Fruit fly (Drosophila melanogaster) whole organism, embryonic: ENCODE data around the gene CG16775.

ENCODE experiments used
- Antp ChIP-seq: fragments of 200-800 bp; sonication (Bioruptor generic); optimal IDR thresholded peaks from 3 replicates; lab custom pipeline; 2016; ENCODE audit warnings: missing biosample characterization, missing genetic modification characterization
- Awh ChIP-seq: fragments of 200-800 bp; sonication (Bioruptor generic); IDR thresholded peaks from 2 replicates; pipeline ENCODE4, ENCODE4 v1.3.6; 2022; ENCODE audit warnings: missing biosample characterization, missing genetic modification characterization
- CG10267 ChIP-seq: fragments of 200-800 bp; sonication (Bioruptor generic); optimal IDR thresholded peaks from 2 replicates; lab custom pipeline; 2018; ENCODE audit warnings: missing biosample characterization, mild to moderate bottlenecking, missing genetic modification characterization, moderate library complexity
- CG10543 ChIP-seq: fragments of 200-800 bp; sonication (Bioruptor generic); optimal IDR thresholded peaks from 3 replicates; lab custom pipeline; 2017; ENCODE audit warnings: missing biosample characterization, mild to moderate bottlenecking, missing genetic modification characterization, moderate library complexity
- CG11247 ChIP-seq: fragments of 200-800 bp; sonication (Bioruptor generic); IDR thresholded peaks from 2 replicates; pipeline ENCODE4 v1.3.6; 2022; ENCODE audit warnings: missing biosample characterization, missing genetic modification characterization
- CG11695 ChIP-seq: fragments of 200-800 bp; sonication (Bioruptor generic); IDR thresholded peaks from 3 replicates; pipeline ENCODE4 v1.3.6; 2022; ENCODE audit warnings: missing biosample characterization, missing genetic modification characterization
- CG12155 ChIP-seq: fragments of 200-800 bp; sonication (Bioruptor generic); optimal IDR thresholded peaks from 3 replicates; lab custom pipeline; 2016; ENCODE audit warnings: missing biosample characterization, missing genetic modification characterization
- CG13424 ChIP-seq: fragments of 200-800 bp; sonication (Bioruptor generic); optimal IDR thresholded peaks from 2 replicates; lab custom pipeline; 2019; ENCODE audit warnings: missing biosample characterization, mild to moderate bottlenecking, missing genetic modification characterization, moderate library complexity
- CG1647 ChIP-seq: fragments of 200-800 bp; sonication (Bioruptor generic); optimal IDR thresholded peaks from 3 replicates; lab custom pipeline; 2016; ENCODE audit warnings: missing biosample characterization, missing genetic modification characterization
- CG31224 ChIP-seq: fragments of 200-800 bp; sonication (Bioruptor generic); IDR thresholded peaks from 2 replicates; pipeline ENCODE4 v1.3.6; 2022; ENCODE audit warnings: missing biosample characterization, missing genetic modification characterization
- CG3995 ChIP-seq: fragments of 200-800 bp; sonication (Bioruptor generic); optimal IDR thresholded peaks from 3 replicates; lab custom pipeline; 2016; ENCODE audit warnings: missing biosample characterization, missing genetic modification characterization
- CG4328 ChIP-seq: fragments of 200-800 bp; sonication (Bioruptor generic); optimal IDR thresholded peaks from 3 replicates; lab custom pipeline; 2017; ENCODE audit warnings: missing biosample characterization, missing genetic modification reagents, missing genetic modification characterization
- CG4730 ChIP-seq: fragments of 200-800 bp; sonication (Bioruptor generic); IDR thresholded peaks from 2 replicates; pipeline ENCODE4 v1.3.6; 2022; ENCODE audit warnings: missing biosample characterization, missing genetic modification characterization
- CG6654 ChIP-seq: fragments of 200-800 bp; sonication (Bioruptor generic); optimal IDR thresholded peaks from 2 replicates; lab custom pipeline; 2017; ENCODE audit warnings: missing biosample characterization, mild to moderate bottlenecking, missing genetic modification characterization
- CG6813 ChIP-seq: fragments of 200-800 bp; sonication (Bioruptor generic); optimal IDR thresholded peaks from 2 replicates; lab custom pipeline; 2017; ENCODE audit warnings: missing biosample characterization, missing genetic modification characterization, mild to moderate bottlenecking, moderate library complexity, missing genetic modification reagents
- CG6854 ChIP-seq: fragments of 200-800 bp; sonication (Bioruptor generic); optimal IDR thresholded peaks from 3 replicates; lab custom pipeline; 2017; ENCODE audit warnings: missing biosample characterization, mild to moderate bottlenecking, missing genetic modification characterization
- CG7786 ChIP-seq: fragments of 200-800 bp; sonication (Bioruptor generic); optimal IDR thresholded peaks from 2 replicates; lab custom pipeline; 2016; ENCODE audit warnings: missing biosample characterization, missing genetic modification characterization
- CG7928 ChIP-seq: fragments of 200-800 bp; sonication (Bioruptor generic); optimal IDR thresholded peaks from 2 replicates; lab custom pipeline; 2017; ENCODE audit warnings: missing biosample characterization, mild to moderate bottlenecking, missing genetic modification characterization
- CG8944 ChIP-seq: fragments of 200-800 bp; sonication (Bioruptor generic); optimal IDR thresholded peaks from 3 replicates; lab custom pipeline; 2016; ENCODE audit warnings: missing biosample characterization, missing genetic modification characterization
- Drgx ChIP-seq: fragments of 200-800 bp; sonication (Bioruptor generic); IDR thresholded peaks from 2 replicates; pipeline ENCODE4 v1.3.6; 2022; ENCODE audit warnings: missing biosample characterization, missing genetic modification characterization
- Eip74EF ChIP-seq, 2 experiments: fragments of 200-800 bp in 1 of 2; fragments of >200 bp in 1 of 2; sonication (Bioruptor generic) in 1 of 2; optimal IDR thresholded peaks; 2 replicates each; lab custom pipeline; 2017 to 2019; ENCODE audit warnings: missing biosample characterization in 2 of 2, missing genetic modification characterization in 2 of 2, mild to moderate bottlenecking in 1 of 2, moderate library complexity in 1 of 2
- Fer3 ChIP-seq: fragments of 200-800 bp; sonication (Bioruptor generic); optimal IDR thresholded peaks from 2 replicates; lab custom pipeline; 2018; ENCODE audit warnings: missing biosample characterization, mild to moderate bottlenecking, missing genetic modification characterization, moderate library complexity
- MTF-1 ChIP-seq: fragments of 200-800 bp; sonication (Bioruptor generic); optimal IDR thresholded peaks from 2 replicates; lab custom pipeline; 2018; ENCODE audit warnings: missing biosample characterization, mild to moderate bottlenecking, missing genetic modification characterization, borderline replicate concordance
- Med ChIP-seq: fragments of 200-800 bp; sonication (Bioruptor generic); peaks from one replicate; lab custom pipeline; 2016; ENCODE audit warnings: missing biosample characterization, missing genetic modification characterization, mild to moderate bottlenecking, inconsistent platforms, moderate library complexity
- Mes4 ChIP-seq: fragments of 200-800 bp; sonication (Bioruptor generic); optimal IDR thresholded peaks from 2 replicates; lab custom pipeline; 2016; ENCODE audit warnings: missing biosample characterization, missing genetic modification characterization
- al ChIP-seq: fragments of 200-800 bp; sonication (Bioruptor generic); IDR thresholded peaks from 2 replicates; pipeline ENCODE4 v1.3.6; 2022; ENCODE audit warnings: missing biosample characterization, missing genetic modification characterization
- bab2 ChIP-seq: fragments of 200-800 bp; sonication (Bioruptor generic); optimal IDR thresholded peaks from 2 replicates; lab custom pipeline; 2016; ENCODE audit warnings: missing biosample characterization, missing genetic modification characterization
- bsh ChIP-seq, 2 experiments: fragments of 200-800 bp; sonication (Bioruptor generic); optimal IDR thresholded peaks; 2 replicates each; lab custom pipeline; 2017 to 2018; ENCODE audit warnings: mild to moderate bottlenecking in 2 of 2, missing biosample characterization in 2 of 2, missing genetic modification characterization in 2 of 2, moderate library complexity in 1 of 2
- dmrt99B ChIP-seq: fragments of 200-800 bp; sonication (Bioruptor generic); optimal IDR thresholded peaks from 2 replicates; lab custom pipeline; 2018; ENCODE audit warnings: missing biosample characterization, mild to moderate bottlenecking, missing genetic modification characterization, moderate library complexity
- esg ChIP-seq: fragments of 200-800 bp; sonication (Bioruptor generic); conservative IDR thresholded peaks from 2 replicates; pipeline ENCODE4 v1.3.6; 2022; ENCODE audit warnings: missing biosample characterization, missing genetic modification characterization
- gcm2 ChIP-seq: fragments of 200-800 bp; sonication (Bioruptor generic); optimal IDR thresholded peaks from 2 replicates; lab custom pipeline; 2016; ENCODE audit warnings: missing biosample characterization, missing genetic modification characterization
- grau ChIP-seq: fragments of 200-800 bp; optimal IDR thresholded peaks from 3 replicates; lab custom pipeline; 2019; ENCODE audit warnings: missing biosample characterization, mild to moderate bottlenecking, missing genetic modification characterization, moderate library complexity
- gt ChIP-seq: fragments of 200-800 bp; sonication (Bioruptor generic); IDR thresholded peaks from 2 replicates; pipeline ENCODE4 v1.3.6; 2022; ENCODE audit warnings: missing biosample characterization, missing genetic modification characterization
- insv ChIP-seq, 2 experiments: fragments of 200-800 bp; sonication (Bioruptor generic); optimal IDR thresholded peaks; 3 replicates each; lab custom pipeline; 2016 to 2018; ENCODE audit warnings: missing biosample characterization in 2 of 2, missing genetic modification characterization in 2 of 2
- lola ChIP-seq, 3 experiments: fragments of >200 bp in 2 of 3; fragments of 200-800 bp in 1 of 3; sonication (Bioruptor generic) in 1 of 3; optimal IDR thresholded peaks; 2 replicates each; lab custom pipeline; 2017 to 2019; ENCODE audit warnings: missing biosample characterization in 3 of 3, missing genetic modification characterization in 3 of 3, mild to moderate bottlenecking in 1 of 3, moderate library complexity in 1 of 3
- lov ChIP-seq, 2 experiments: fragments of 200-800 bp in 1 of 2; fragments of >200 bp in 1 of 2; sonication (Bioruptor generic) in 1 of 2; IDR thresholded peaks in 1 of 2; optimal IDR thresholded peaks in 1 of 2; 2 replicates in 1 of 2; 3 replicates in 1 of 2; pipeline versions ENCODE4 v1.3.6 to Lab custom; 2017 to 2022; ENCODE audit warnings: missing biosample characterization in 1 of 2, missing genetic modification characterization in 1 of 2
- nmo ChIP-seq: fragments of 200-800 bp; sonication (Bioruptor generic); optimal IDR thresholded peaks from 2 replicates; lab custom pipeline; 2018; ENCODE audit warnings: missing biosample characterization, mild to moderate bottlenecking, missing genetic modification characterization, moderate library complexity
- otp ChIP-seq: fragments of 200-800 bp; sonication (Bioruptor generic); IDR thresholded peaks from 3 replicates; pipeline ENCODE4, ENCODE4 v1.3.6; 2022; ENCODE audit warnings: missing biosample characterization, missing genetic modification characterization
- prd ChIP-seq, 3 experiments: fragments of >200 bp in 2 of 3; fragments of 200-800 bp in 1 of 3; sonication (Bioruptor generic) in 1 of 3; optimal IDR thresholded peaks in 2 of 3; IDR thresholded peaks in 1 of 3; 2 replicates in 2 of 3; 3 replicates in 1 of 3; pipeline versions ENCODE4 v1.3.6 to Lab custom; 2017 to 2022; ENCODE audit warnings: missing biosample characterization in 1 of 3, missing genetic modification characterization in 1 of 3
- psq ChIP-seq: fragments of 200-800 bp; sonication (Bioruptor generic); optimal IDR thresholded peaks from 2 replicates; lab custom pipeline; 2017; ENCODE audit warnings: missing biosample characterization, missing genetic modification characterization
- sc ChIP-seq, 3 experiments: fragments of >200 bp in 2 of 3; fragments of 200-800 bp in 1 of 3; sonication (Bioruptor generic) in 1 of 3; optimal IDR thresholded peaks; 2 replicates in 2 of 3; 3 replicates in 1 of 3; lab custom pipeline; 2017; ENCODE audit warnings: mild to moderate bottlenecking in 1 of 3, missing biosample characterization in 1 of 3, missing genetic modification characterization in 1 of 3, missing genetic modification reagents in 1 of 3
- stwl ChIP-seq: fragments of 200-800 bp; sonication (Bioruptor generic); optimal IDR thresholded peaks from 3 replicates; lab custom pipeline; 2018; ENCODE audit warnings: missing biosample characterization, mild to moderate bottlenecking, missing genetic modification characterization, moderate library complexity
- tap ChIP-seq: fragments of 200-800 bp; optimal IDR thresholded peaks from 3 replicates; lab custom pipeline; 2019; ENCODE audit warnings: missing biosample characterization, mild to moderate bottlenecking, missing genetic modification characterization, moderate library complexity
- trh ChIP-seq: fragments of 200-800 bp; sonication (Bioruptor generic); optimal IDR thresholded peaks from 2 replicates; lab custom pipeline; 2016; ENCODE audit warnings: missing biosample characterization, missing genetic modification characterization
- vvl ChIP-seq: fragments of 200-800 bp; sonication (Bioruptor generic); IDR thresholded peaks from 2 replicates; pipeline ENCODE4 v1.3.6; 2022; ENCODE audit warnings: missing biosample characterization, missing genetic modification characterization
- wor ChIP-seq: fragments of 200-800 bp; sonication (Bioruptor generic); IDR thresholded peaks from 2 replicates; pipeline ENCODE4 v1.3.6; 2022; ENCODE audit warnings: missing biosample characterization, missing genetic modification characterization
- zf30C ChIP-seq: fragments of 200-800 bp; sonication (Bioruptor generic); optimal IDR thresholded peaks from 3 replicates; lab custom pipeline; 2018; ENCODE audit warnings: missing biosample characterization, mild to moderate bottlenecking, missing genetic modification characterization
- zfh2 ChIP-seq: fragments of 200-800 bp; sonication (Bioruptor generic); optimal IDR thresholded peaks from 2 replicates; lab custom pipeline; 2016; ENCODE audit warnings: missing biosample characterization, missing genetic modification characterization

Gene CG16775

DNA sequence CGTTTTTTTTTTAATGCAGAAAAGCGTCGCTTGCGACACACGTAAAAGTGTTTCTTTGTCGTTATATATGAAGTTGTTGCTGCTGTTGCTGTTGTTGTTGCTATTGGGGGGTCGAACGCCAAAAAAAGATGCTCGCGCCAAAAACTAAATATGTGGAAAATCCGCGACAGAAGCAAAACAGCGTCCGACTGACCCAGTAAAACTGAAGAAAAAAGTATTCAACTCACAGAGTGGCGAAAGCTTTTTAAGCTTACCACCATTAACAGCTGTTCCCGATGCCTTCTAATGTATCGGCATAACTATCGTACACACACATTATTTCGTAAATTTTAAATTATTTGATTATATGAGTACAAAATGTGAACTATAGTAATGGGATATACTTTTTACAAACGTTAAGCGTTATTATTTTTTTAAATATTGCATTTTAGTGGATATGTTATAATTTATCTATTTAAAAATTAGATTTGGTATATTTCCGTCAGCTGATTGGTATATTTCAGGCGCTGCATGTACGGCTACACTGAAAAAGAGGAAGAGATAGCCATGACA, 21.2 kb upstream of the CG16775 start, which contains the start of the genes Prestin and Wdr92 (continued):
- TF ChIP-seq Awh (GFP tag; lab: Robert Waterston, UW) = peak; percentile 54; the same call in 1 of the 2 replicates
- TF ChIP-seq Mes4 (GFP tag; lab: Kevin White, UChicago) = no peak
- TF ChIP-seq otp = no peak
- no peak for TF ChIP-seq CG11247 (GFP tag; lab: Robert Waterston, UW)
- no peak for TF ChIP-seq CG6654 (GFP tag; lab: Kevin White, UChicago)
- no peak for TF ChIP-seq esg (GFP tag; lab: Robert Waterston, UW)
- TF ChIP-seq Eip74EF (GFP tag; optimal IDR thresholded peaks at IDR 0.05; lab: Kevin White, UChicago) = peak in 1 of 2 experiments; percentile 51
- no peak for TF ChIP-seq CG31224 (GFP tag; lab: Robert Waterston, UW)
- no peak for TF ChIP-seq CG3995 (GFP tag; lab: Kevin White, UChicago)
- TF ChIP-seq dmrt99B = no peak
- TF ChIP-seq bsh (GFP tag; optimal IDR thresholded peaks at IDR 0.05; lab: Kevin White, UChicago) = no peak
- TF ChIP-seq sc (optimal IDR thresholded peaks at IDR 0.05; lab: Kevin White, UChicago) = no peak
- TF ChIP-seq sc (GFP tag; optimal IDR thresholded peaks at IDR 0.05; lab: Kevin White, UChicago) = no peak
- no peak for TF ChIP-seq CG4328
- no peak for TF ChIP-seq trh (GFP tag; lab: Kevin White, UChicago)
- TF ChIP-seq lov (optimal IDR thresholded peaks at IDR 0.05; lab: Kevin White, UChicago) = no peak
- TF ChIP-seq lov (GFP tag; IDR thresholded peaks at IDR 0.05; lab: Robert Waterston, UW) = no peak
- no peak for TF ChIP-seq CG7928 (GFP tag; lab: Kevin White, UChicago)
- no peak for TF ChIP-seq gt (GFP tag; lab: Robert Waterston, UW)
- no peak for TF ChIP-seq CG8944 (GFP tag; lab: Kevin White, UChicago)
- TF ChIP-seq lola (GFP tag; optimal IDR thresholded peaks at IDR 0.05; lab: Kevin White, UChicago) = peak in 1 of 3 experiments; percentile 6
- TF ChIP-seq tap (tag; lab: Kevin White, UChicago) = no peak
- peak; percentile 38 for TF ChIP-seq MTF-1 (GFP tag; lab: Kevin White, UChicago)
- no peak for TF ChIP-seq insv (GFP tag; optimal IDR thresholded peaks at IDR 0.05; lab: Kevin White, UChicago)
- TF ChIP-seq Med = peak; percentile 94
- no peak for TF ChIP-seq al (GFP tag; lab: Robert Waterston, UW)
- TF ChIP-seq bab2 (GFP tag; lab: Kevin White, UChicago) = no peak
- TF ChIP-seq CG4730 = no peak
- TF ChIP-seq Antp = no peak
- no peak for TF ChIP-seq zfh2 (GFP tag; lab: Kevin White, UChicago)
- peak; percentile 47 for TF ChIP-seq nmo (GFP tag; lab: Kevin White, UChicago)
- peak; percentile 6 for TF ChIP-seq psq
- TF ChIP-seq CG11695 (GFP tag; lab: Robert Waterston, UW) = no peak; the same call in 2 of the 3 replicates
- peak; percentile 23 for TF ChIP-seq grau (tag; lab: Kevin White, UChicago)
- no peak for TF ChIP-seq CG7786 (GFP tag; lab: Kevin White, UChicago)
- TF ChIP-seq CG13424 (tag; lab: Kevin White, UChicago) = no peak
- peak; percentile 63 for TF ChIP-seq Drgx (GFP tag; lab: Robert Waterston, UW)
- TF ChIP-seq Fer3 (tag; lab: Kevin White, UChicago) = peak; percentile 22
- TF ChIP-seq CG6854 = peak; percentile 51
- TF ChIP-seq CG10267 (tag; lab: Kevin White, UChicago) = peak; percentile 65
- peak; percentile 66 for TF ChIP-seq stwl (tag; lab: Kevin White, UChicago)
- peak; percentile 45 for TF ChIP-seq CG10543 (GFP tag; lab: Kevin White, UChicago)
- TF ChIP-seq prd (optimal IDR thresholded peaks at IDR 0.05; lab: Kevin White, UChicago) = no peak
- no peak for TF ChIP-seq prd (GFP tag; IDR thresholded peaks at IDR 0.05; lab: Robert Waterston, UW)
- TF ChIP-seq CG6813 = no peak
- TF ChIP-seq wor (GFP tag; lab: Robert Waterston, UW) = no peak
- TF ChIP-seq CG1647 (GFP tag; lab: Kevin White, UChicago) = no peak
- peak; percentile 43; the same call in 1 of the 2 replicates for TF ChIP-seq vvl (GFP tag; lab: Robert Waterston, UW)
- no peak for TF ChIP-seq gcm2
- no peak for TF ChIP-seq zf30C (GFP tag; lab: Kevin White, UChicago)
- TF ChIP-seq CG12155 (GFP tag; lab: Kevin White, UChicago) = no peak
